Fruit fly (Drosophila melanogaster): Measurements from ENCODE around the gene Hsc20.

- TF ChIP-seq h (GFP tag; optimal IDR thresholded peaks at IDR 0.05) = peak; percentile 54
- no peak for TF ChIP-seq sv (GFP tag; optimal IDR thresholded peaks at IDR 0.05)
- TF ChIP-seq HLH106 (tag; optimal IDR thresholded peaks at IDR 0.05) = peak; percentile 18
- TF ChIP-seq dsf (GFP tag; optimal IDR thresholded peaks at IDR 0.05; ENCODE audit: borderline replicate concordance) = no peak
- TF ChIP-seq foxo (GFP tag; optimal IDR thresholded peaks at IDR 0.05) = peak in 1 of 2 experiments; percentile 37
- TF ChIP-seq Abd-B (GFP tag; optimal IDR thresholded peaks at IDR 0.05) = no peak
- no peak for TF ChIP-seq jim (GFP tag; optimal IDR thresholded peaks at IDR 0.05)
- no peak for TF ChIP-seq usp (GFP tag; optimal IDR thresholded peaks at IDR 0.05)
- TF ChIP-seq woc (GFP tag; optimal IDR thresholded peaks at IDR 0.05) = no peak
Measured at dm6 chr3L:16190885-16191284, 42.0 kb upstream of the Hsc20 start.
